Fruit fly (Drosophila melanogaster): ENCODE measurements around the gene CG13895.

dm6 chr3L:737445-738116 lies 29.6 kb upstream of the CG13895 start:
- TF ChIP-seq CG14711 (tag; optimal IDR thresholded peaks at IDR 0.05) (no peak), CG12768 (GFP tag; optimal IDR thresholded peaks at IDR 0.05) (no peak), CG7045 (GFP tag; optimal IDR thresholded peaks at IDR 0.05) (no peak), Mnt (GFP tag; optimal IDR thresholded peaks at IDR 0.05) (no peak), cic (GFP tag; optimal IDR thresholded peaks at IDR 0.05) (no peak), pad (GFP tag; optimal IDR thresholded peaks at IDR 0.05) (no peak), Hr96 (GFP tag; optimal IDR thresholded peaks at IDR 0.05) (no peak), kay (GFP tag; ENCODE audit: borderline replicate concordance) (no peak), CG5204 (GFP tag; optimal IDR thresholded peaks at IDR 0.05) (no peak), tj (GFP tag; optimal IDR thresholded peaks at IDR 0.05) (no peak), bab1 (GFP tag; optimal IDR thresholded peaks at IDR 0.05) (no peak), CG11617 (GFP tag; optimal IDR thresholded peaks at IDR 0.05) (no peak), CG1620 (GFP tag; optimal IDR thresholded peaks at IDR 0.05) (no peak)
